Worm (Caenorhabditis elegans) whole organism, midembryonic: Measurements from ENCODE around the gene gei-15.
"Not testable (repeated sequence)": the region's sequence is repeated elsewhere in the genome, so short reads cannot be mapped to it uniquely, and the experiment has no call there.

ENCODE experiments used
- T22C8.4 ChIP-seq: fragments of 200-800 bp; sonication (Bioruptor generic); IDR thresholded peaks from 2 replicates; pipeline ENCODE4 v1.3.6; 2022; ENCODE audit warnings: missing genetic modification characterization, missing compliant biosample characterization
- cog-1 ChIP-seq: sonication (generic microtip); optimal IDR thresholded peaks from 2 replicates; lab custom pipeline; 2016; ENCODE audit warnings: missing genetic modification characterization, missing compliant biosample characterization
- flt-1 ChIP-seq: fragments of 200-800 bp; sonication (Bioruptor generic); IDR thresholded peaks from 2 replicates; pipeline ENCODE4 v1.3.6; 2022; ENCODE audit warnings: missing genetic modification characterization, missing compliant biosample characterization
- klf-2 ChIP-seq: fragments of 200-800 bp; sonication (Bioruptor generic); conservative IDR thresholded peaks from 2 replicates; pipeline ENCODE4 v1.3.6; 2022; ENCODE audit warnings: missing genetic modification reagents, missing genetic modification characterization, missing compliant biosample characterization
- med-1 ChIP-seq: sonication (generic microtip); optimal IDR thresholded peaks from 2 replicates; lab custom pipeline; 2017; ENCODE audit warnings: missing genetic modification characterization, mild to moderate bottlenecking, missing compliant biosample characterization, antibody characterized with exemption, missing genetic modification reagents; ENCODE audit not compliant: insufficient read depth
- ref-1 ChIP-seq: fragments of 200-800 bp; sonication (Bioruptor generic); conservative IDR thresholded peaks from 2 replicates; pipeline ENCODE4 v1.3.6; 2022; ENCODE audit warnings: missing genetic modification reagents, missing genetic modification characterization, missing compliant biosample characterization
- tab-1 ChIP-seq: fragments of 200-800 bp; sonication (Bioruptor generic); IDR thresholded peaks from 2 replicates; pipeline ENCODE4 v1.3.6; 2022; ENCODE audit warnings: missing genetic modification characterization, missing compliant biosample characterization
- ztf-23 ChIP-seq: fragments of 200-800 bp; sonication (Bioruptor generic); IDR thresholded peaks from 2 replicates; pipeline ENCODE4 v1.3.6; 2022; ENCODE audit warnings: missing genetic modification reagents, missing genetic modification characterization, missing compliant biosample characterization
- ztf-29 ChIP-seq: fragments of 200-800 bp; sonication (Bioruptor generic); IDR thresholded peaks from 2 replicates; pipeline ENCODE4 v1.3.6; 2022; ENCODE audit warnings: missing genetic modification reagents, missing genetic modification characterization, missing compliant biosample characterization

gei-15 gene

ce11 chrX:6823218-6823979, at the start of gene gei-15:
Gene gei-15, minus strand, starts transcription at chrX:6823268.
- TF ChIP-seq ref-1, result no peak
- no peak for TF ChIP-seq ztf-29 (GFP tag; lab: Robert Waterston, UW)
- no peak for TF ChIP-seq T22C8.4 (GFP tag; lab: Robert Waterston, UW)
- no peak for TF ChIP-seq klf-2
- TF ChIP-seq cog-1 (tag; lab: Kevin White, UChicago), result no peak
- TF ChIP-seq med-1 (GFP tag; lab: Kevin White, UChicago), result no peak
- no peak for TF ChIP-seq ztf-23
- no peak for TF ChIP-seq tab-1 (GFP tag; lab: Robert Waterston, UW)
- no peak for TF ChIP-seq flt-1 (GFP tag; lab: Robert Waterston, UW)

ce11 chrX:6868669-6869068, 45.6 kb upstream of the gei-15 start, which contains the start of gene C53B7.6:
Gene C53B7.6, minus strand, starts transcription at chrX:6868769.
- not testable (repeated sequence) for TF ChIP-seq flt-1 (GFP tag; lab: Robert Waterston, UW); klf-2; tab-1 (GFP tag; lab: Robert Waterston, UW)

- TF ChIP-seq flt-1 (GFP tag; lab: Robert Waterston, UW) (no peak; the same call in 1 of the 2 replicates), ref-1 (no peak; the same call in 1 of the 2 replicates), tab-1 (GFP tag; lab: Robert Waterston, UW) (peak; percentile 69; the same call in 1 of the 2 replicates), cog-1 (tag; lab: Kevin White, UChicago) (peak; percentile 37), klf-2 (0 out of 2 replicates have a peak, but pooled peaks have one; percentile 38), ztf-29 (GFP tag; lab: Robert Waterston, UW) (peak; percentile 20; the same call in 1 of the 2 replicates), T22C8.4 (GFP tag; lab: Robert Waterston, UW) (no peak), med-1 (GFP tag; lab: Kevin White, UChicago) (no peak), ztf-23 (0 out of 2 replicates have a peak, but pooled peaks have one; percentile 63)
Measured at ce11 chrX:6867707-6868106, 44.6 kb upstream of the gei-15 start.

ce11 chrX:6866900-6867299, 43.8 kb upstream of the gei-15 start:
- TF ChIP-seq ztf-23 (no peak), tab-1 (GFP tag; lab: Robert Waterston, UW) (no peak), med-1 (GFP tag; lab: Kevin White, UChicago) (no peak), ref-1 (no peak), klf-2 (no peak), ztf-29 (GFP tag; lab: Robert Waterston, UW) (no peak), cog-1 (tag; lab: Kevin White, UChicago) (no peak), T22C8.4 (GFP tag; lab: Robert Waterston, UW) (no peak), flt-1 (GFP tag; lab: Robert Waterston, UW) (no peak)

- TF ChIP-seq tab-1 (GFP tag; lab: Robert Waterston, UW) (no peak), ztf-29 (GFP tag; lab: Robert Waterston, UW) (no peak), cog-1 (tag; lab: Kevin White, UChicago) (no peak), T22C8.4 (GFP tag; lab: Robert Waterston, UW) (no peak), med-1 (GFP tag; lab: Kevin White, UChicago) (no peak), ref-1 (no peak), flt-1 (GFP tag; lab: Robert Waterston, UW) (no peak), ztf-23 (no peak), klf-2 (no peak)
Measured at ce11 chrX:6865839-6866238, 42.8 kb upstream of the gei-15 start, which contains the start of gene odr-10. Gene odr-10, minus strand, starts transcription at chrX:6865939.

- no peak for TF ChIP-seq med-1 (GFP tag; lab: Kevin White, UChicago)
- no peak for TF ChIP-seq cog-1 (tag; lab: Kevin White, UChicago)
- TF ChIP-seq ref-1, result no peak
- no peak for TF ChIP-seq ztf-23
- no peak for TF ChIP-seq ztf-29 (GFP tag; lab: Robert Waterston, UW)
- TF ChIP-seq flt-1 (GFP tag; lab: Robert Waterston, UW), result no peak
Measured at ce11 chrX:6863032-6863431, 40.0 kb upstream of the gei-15 start, which contains the start of gene nep-4. Gene nep-4, minus strand, starts transcription at chrX:6863424.

- TF ChIP-seq T22C8.4 (GFP tag; lab: Robert Waterston, UW) (no peak), ztf-29 (GFP tag; lab: Robert Waterston, UW) (no peak), ref-1 (no peak), klf-2 (no peak), med-1 (GFP tag; lab: Kevin White, UChicago) (no peak), flt-1 (GFP tag; lab: Robert Waterston, UW) (no peak), cog-1 (tag; lab: Kevin White, UChicago) (no peak), ztf-23 (no peak), tab-1 (GFP tag; lab: Robert Waterston, UW) (no peak)
Measured at ce11 chrX:6861564-6861963, 38.5 kb upstream of the gei-15 start.

- no peak for TF ChIP-seq T22C8.4 (GFP tag; lab: Robert Waterston, UW)
Measured at ce11 chrX:6856793-6857192, 33.7 kb upstream of the gei-15 start.

ce11 chrX:6853318-6853717, 30.2 kb upstream of the gei-15 start, which contains the start of gene rig-3:
Gene rig-3, plus strand, starts transcription at chrX:6853618.
- TF ChIP-seq ztf-29 (GFP tag; lab: Robert Waterston, UW) (no peak), T22C8.4 (GFP tag; lab: Robert Waterston, UW) (no peak), cog-1 (tag; lab: Kevin White, UChicago) (no peak), tab-1 (GFP tag; lab: Robert Waterston, UW) (no peak), flt-1 (GFP tag; lab: Robert Waterston, UW) (no peak), ztf-23 (no peak), klf-2 (no peak), ref-1 (no peak), med-1 (GFP tag; lab: Kevin White, UChicago) (no peak)
